Worm (Caenorhabditis elegans): Measurements from ENCODE around the gene Y50D4C.12.

The Y50D4C.12 gene

ce11 chrV:976498-977063 is 5.8 kb upstream of the Y50D4C.12 start:
- peak; percentile 32 for TF ChIP-seq fkh-4 (tag; optimal IDR thresholded peaks at IDR 0.05; ENCODE audit: borderline replicate concordance)
- TF ChIP-seq dsc-1 (tag; optimal IDR thresholded peaks at IDR 0.05), result peak; percentile 61
- TF ChIP-seq C34B4.2 (tag; optimal IDR thresholded peaks at IDR 0.05), result no peak

ce11 chrV:977853-978252 is 4.5 kb upstream of the Y50D4C.12 start:
- no peak for TF ChIP-seq elt-3 (tag; optimal IDR thresholded peaks at IDR 0.05)
- no peak for TF ChIP-seq snpc-4 (tag; optimal IDR thresholded peaks at IDR 0.05)
- TF ChIP-seq lin-14 (GFP tag; optimal IDR thresholded peaks at IDR 0.05), result peak; percentile 52
- TF ChIP-seq Y116A8C.19 (tag; optimal IDR thresholded peaks at IDR 0.05; ENCODE audit: borderline replicate concordance), result no peak
- TF ChIP-seq efl-1 (optimal IDR thresholded peaks at IDR 0.05), result no peak
- no peak for TF ChIP-seq efl-1 (GFP tag; optimal IDR thresholded peaks at IDR 0.05 in 1 of 2)
- no peak for TF ChIP-seq C04F5.9 (tag; optimal IDR thresholded peaks at IDR 0.05)
- TF ChIP-seq ceh-90 (tag; optimal IDR thresholded peaks at IDR 0.05), result no peak
- no peak for TF ChIP-seq nhr-19 (GFP tag; conservative IDR thresholded peaks at IDR 0.05)

DNA sequence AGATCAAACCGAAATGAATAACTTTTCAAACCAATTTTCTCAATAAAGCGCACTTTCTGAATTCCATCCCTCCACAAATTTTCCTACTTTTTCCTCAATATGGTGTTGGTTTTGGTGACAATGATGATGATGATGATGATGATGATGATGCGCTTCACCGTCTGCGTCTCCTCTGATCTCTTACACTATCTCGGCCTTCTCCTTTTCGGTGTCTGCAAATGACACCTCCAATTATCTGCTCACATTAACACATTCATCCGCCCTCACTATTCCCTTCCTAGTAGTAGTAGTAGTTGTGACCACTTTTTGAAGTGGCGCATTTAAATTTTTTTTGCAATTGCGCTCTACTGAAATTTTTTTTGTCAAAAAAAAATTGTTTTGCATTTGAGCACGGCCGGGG is 3.8 kb upstream of the Y50D4C.12 start:
- TF ChIP-seq lin-14 (GFP tag; optimal IDR thresholded peaks at IDR 0.05) (peak; percentile 2), egl-13 (tag; optimal IDR thresholded peaks at IDR 0.05) (no peak), skn-1 (tag; optimal IDR thresholded peaks at IDR 0.05) (no peak)

- TF ChIP-seq blmp-1 (tag; optimal IDR thresholded peaks at IDR 0.05) (no peak), tlp-1 (tag; optimal IDR thresholded peaks at IDR 0.05) (no peak), irx-1 (tag; optimal IDR thresholded peaks at IDR 0.05) (peak; percentile 21), dpl-1 (GFP tag; optimal IDR thresholded peaks at IDR 0.05) (peak; percentile 0 to 37 (median 29)), nhr-77 (tag; optimal IDR thresholded peaks at IDR 0.05) (peak; percentile 33), aly-2 (tag; optimal IDR thresholded peaks at IDR 0.05) (no peak), lin-35 (GFP tag; optimal IDR thresholded peaks at IDR 0.05) (peak; percentile 23 to 60), nhr-19 (GFP tag; conservative IDR thresholded peaks at IDR 0.05) (peak; percentile 72), fkh-10 (GFP tag; optimal IDR thresholded peaks at IDR 0.05) (peak; percentile 60), isw-1 (GFP tag; IDR thresholded peaks at IDR 0.05) (peak; percentile 25), jun-1 (tag; optimal IDR thresholded peaks at IDR 0.05) (no peak), aha-1 (tag; optimal IDR thresholded peaks at IDR 0.05) (no peak), fkh-8 (tag; optimal IDR thresholded peaks at IDR 0.05) (peak; percentile 19), fos-1 (tag; optimal IDR thresholded peaks at IDR 0.05) (peak; percentile 26), C16A3.4 (tag; optimal IDR thresholded peaks at IDR 0.05) (peak; percentile 20), ceh-8 (GFP tag; optimal IDR thresholded peaks at IDR 0.05) (peak; percentile 2), sptf-1 (tag; optimal IDR thresholded peaks at IDR 0.05) (no peak), efl-1 (optimal IDR thresholded peaks at IDR 0.05) (peak; percentile 68 to 76), efl-1 (GFP tag; optimal IDR thresholded peaks at IDR 0.05 in 1 of 2) (peak; percentile 34 to 95), pag-3 (tag; optimal IDR thresholded peaks at IDR 0.05; ENCODE audit: borderline replicate concordance, insufficient read depth) (peak; percentile 87), nhr-11 (tag; optimal IDR thresholded peaks at IDR 0.05) (peak; percentile 47), nhr-20 (tag; optimal IDR thresholded peaks at IDR 0.05) (no peak), mep-1 (tag; optimal IDR thresholded peaks at IDR 0.05) (peak; percentile 43), C34B4.2 (tag; optimal IDR thresholded peaks at IDR 0.05) (no peak), nhr-90 (tag; optimal IDR thresholded peaks at IDR 0.05; ENCODE audit: poor library complexity) (no peak), dsc-1 (tag; optimal IDR thresholded peaks at IDR 0.05) (no peak), nhr-85 (tag) (peak; percentile 42), lin-39 (tag; optimal IDR thresholded peaks at IDR 0.05) (peak; percentile 26), C04F5.9 (tag; optimal IDR thresholded peaks at IDR 0.05) (no peak), lin-14 (GFP tag; optimal IDR thresholded peaks at IDR 0.05) (peak; percentile 97), unc-98 (GFP tag; IDR thresholded peaks at IDR 0.05) (peak; percentile 49; the same call in 1 of the 2 replicates), snpc-4 (tag; optimal IDR thresholded peaks at IDR 0.05) (no peak), ceh-82 (tag; optimal IDR thresholded peaks at IDR 0.05) (peak in 2 of 3 experiments; percentile 45 to 57), lsy-2 (tag; optimal IDR thresholded peaks at IDR 0.05) (peak; percentile 54 to 61), vab-15 (tag; optimal IDR thresholded peaks at IDR 0.05) (no peak), elt-2 (tag; optimal IDR thresholded peaks at IDR 0.05) (no peak), sup-37 (GFP tag; optimal IDR thresholded peaks at IDR 0.05) (peak; percentile 22)
Measured at ce11 chrV:979698-980097, 2.7 kb upstream of the Y50D4C.12 start.

Data from whole organism, L1 larva.